Worm (Caenorhabditis elegans) whole organism, young adult: ENCODE measurements around the gene hmg-1.2.

ENCODE experiments used
- B0019.2 ChIP-seq: fragments of 200-800 bp; sonication (Bioruptor generic); conservative IDR thresholded peaks from 2 replicates; pipeline ENCODE4 v1.3.6; 2022; ENCODE audit warnings: missing genetic modification reagents, missing genetic modification characterization, missing compliant biosample characterization
- B0035.1 ChIP-seq: sonication (generic microtip); optimal IDR thresholded peaks from 2 replicates; lab custom pipeline; 2016; ENCODE audit warnings: missing genetic modification characterization, mild to moderate bottlenecking, missing compliant biosample characterization, missing genotype, missing genetic modification reagents
- C06A6.2 ChIP-seq: fragments of 200-800 bp; sonication (Bioruptor generic); conservative IDR thresholded peaks from 2 replicates; pipeline ENCODE4 v1.3.6; 2022; ENCODE audit warnings: missing genetic modification characterization, missing compliant biosample characterization
- C17E4.6 ChIP-seq: fragments of 200-800 bp; sonication (Bioruptor generic); IDR thresholded peaks from 2 replicates; pipeline ENCODE4 v1.3.6; 2022; ENCODE audit warnings: missing genetic modification reagents, missing genetic modification characterization, missing compliant biosample characterization
- F23B12.7 ChIP-seq: sonication (generic microtip); optimal IDR thresholded peaks from 2 replicates; lab custom pipeline; 2017; ENCODE audit warnings: missing genetic modification characterization, mild to moderate bottlenecking, missing compliant biosample characterization, antibody characterized with exemption, moderate library complexity; ENCODE audit not compliant: insufficient read depth
- F33H1.4 ChIP-seq: fragments of 200-800 bp; sonication (Bioruptor generic); IDR thresholded peaks from 2 replicates; pipeline ENCODE4 v1.3.6; 2022; ENCODE audit warnings: missing genetic modification reagents, missing genetic modification characterization, missing compliant biosample characterization
- F49E8.2 ChIP-seq: sonication (generic microtip); optimal IDR thresholded peaks from 3 replicates; lab custom pipeline; 2017; ENCODE audit warnings: missing genetic modification characterization, mild to moderate bottlenecking, missing compliant biosample characterization, antibody characterized with exemption, moderate library complexity; ENCODE audit not compliant: insufficient read depth
- F55B11.4 ChIP-seq: sonication (generic microtip); optimal IDR thresholded peaks from 2 replicates; lab custom pipeline; 2016; ENCODE audit warnings: missing compliant biosample characterization, missing genetic modification characterization, borderline replicate concordance; ENCODE audit not compliant: insufficient read depth
- F57A8.1 ChIP-seq: fragments of 200-800 bp; sonication (Bioruptor generic); optimal IDR thresholded peaks from 2 replicates; lab custom pipeline; 2018; ENCODE audit warnings: mild to moderate bottlenecking, missing genetic modification characterization, moderate library complexity, missing compliant biosample characterization
- K11D2.4 ChIP-seq: fragments of 200-800 bp; sonication (Bioruptor generic); IDR thresholded peaks from 2 replicates; pipeline ENCODE4 v1.3.6; 2022; ENCODE audit warnings: missing genetic modification reagents, missing genetic modification characterization, missing compliant biosample characterization
- T07F8.4 ChIP-seq: sonication (generic microtip); optimal IDR thresholded peaks from 2 replicates; lab custom pipeline; 2016; ENCODE audit warnings: mild to moderate bottlenecking, missing genetic modification characterization, moderate library complexity, missing compliant biosample characterization
- Y53F4B.3 ChIP-seq: fragments of 200-800 bp; sonication (Bioruptor generic); IDR thresholded peaks from 2 replicates; pipeline ENCODE4 v1.3.6; 2022; ENCODE audit warnings: missing genetic modification reagents, missing genetic modification characterization, missing compliant biosample characterization
- Y56A3A.18 ChIP-seq: fragments of 200-800 bp; sonication (Bioruptor generic); IDR thresholded peaks from 2 replicates; pipeline ENCODE4 v1.3.6; 2022; ENCODE audit warnings: missing genetic modification reagents, missing genetic modification characterization, missing compliant biosample characterization
- Y95B8A.8 ChIP-seq: fragments of 200-800 bp; sonication (Bioruptor generic); IDR thresholded peaks from 2 replicates; pipeline ENCODE4 v1.3.6; 2022; ENCODE audit warnings: missing genetic modification reagents, missing genetic modification characterization, missing compliant biosample characterization
- attf-5 ChIP-seq: fragments of 200-800 bp; sonication (Bioruptor generic); optimal IDR thresholded peaks from 2 replicates; lab custom pipeline; 2018; ENCODE audit warnings: mild to moderate bottlenecking, missing genetic modification characterization, missing compliant biosample characterization
- bed-1 ChIP-seq: fragments of 200-800 bp; sonication (Bioruptor generic); IDR thresholded peaks from 2 replicates; pipeline ENCODE4 v1.3.6; 2022; ENCODE audit warnings: missing genetic modification reagents, missing genetic modification characterization, missing compliant biosample characterization
- bed-2 ChIP-seq: fragments of 200-800 bp; sonication (Bioruptor generic); IDR thresholded peaks from 2 replicates; pipeline ENCODE4 v1.3.6; 2022; ENCODE audit warnings: missing genetic modification reagents, missing genetic modification characterization, missing compliant biosample characterization
- ccch-3 ChIP-seq: fragments of 200-800 bp; sonication (Bioruptor generic); optimal IDR thresholded peaks from 2 replicates; lab custom pipeline; 2018; ENCODE audit warnings: mild to moderate bottlenecking, missing genetic modification characterization, missing compliant biosample characterization
- cebp-2 ChIP-seq: fragments of 200-800 bp; sonication (Bioruptor generic); IDR thresholded peaks from 2 replicates; pipeline ENCODE4 v1.3.6; 2022; ENCODE audit warnings: missing genetic modification characterization, missing compliant biosample characterization
- ceh-27 ChIP-seq: fragments of 200-800 bp; sonication (Bioruptor generic); optimal IDR thresholded peaks from 2 replicates; lab custom pipeline; 2018; ENCODE audit warnings: mild to moderate bottlenecking, missing genetic modification characterization, moderate library complexity, missing compliant biosample characterization
- ceh-79 ChIP-seq: sonication (generic microtip); optimal IDR thresholded peaks from 2 replicates; lab custom pipeline; 2017; ENCODE audit warnings: mild to moderate bottlenecking, missing genetic modification characterization, missing compliant biosample characterization
- ceh-91 ChIP-seq: fragments of 200-800 bp; sonication (Bioruptor generic); IDR thresholded peaks from 2 replicates; pipeline ENCODE4 v1.3.6; 2022; ENCODE audit warnings: missing genetic modification reagents, missing genetic modification characterization, missing compliant biosample characterization
- die-1 ChIP-seq: sonication (generic microtip); optimal IDR thresholded peaks from 2 replicates; lab custom pipeline; 2016; ENCODE audit warnings: missing genotype, mild to moderate bottlenecking, missing genetic modification characterization, missing compliant biosample characterization
- efl-1 ChIP-seq: fragments of 150-350 bp; optimal IDR thresholded peaks from 2 replicates; lab custom pipeline; 2014; ENCODE audit warnings: missing biosample characterization, missing genetic modification reagents, missing genetic modification characterization
- gei-17 ChIP-seq: fragments of 200-800 bp; sonication (Bioruptor generic); optimal IDR thresholded peaks from 2 replicates; lab custom pipeline; 2018; ENCODE audit warnings: mild to moderate bottlenecking, missing genetic modification characterization, missing compliant biosample characterization
- hlh-12 ChIP-seq: sonication (generic microtip); optimal IDR thresholded peaks from 2 replicates; lab custom pipeline; 2016; ENCODE audit warnings: missing genetic modification characterization, missing compliant biosample characterization
- hrde-1 ChIP-seq: sonication (generic microtip); optimal IDR thresholded peaks from 2 replicates; lab custom pipeline; 2016; ENCODE audit warnings: missing genetic modification characterization, mild to moderate bottlenecking, missing compliant biosample characterization, moderate library complexity, missing genotype, missing genetic modification reagents, borderline replicate concordance
- let-526 ChIP-seq: fragments of 200-800 bp; sonication (Bioruptor generic); IDR thresholded peaks from 2 replicates; pipeline ENCODE4 v1.3.6; 2022; ENCODE audit warnings: missing genetic modification reagents, missing genetic modification characterization, missing compliant biosample characterization
- lin-26 ChIP-seq: fragments of 200-800 bp; sonication (Bioruptor generic); IDR thresholded peaks from 2 replicates; pipeline ENCODE4 v1.3.6; 2022; ENCODE audit warnings: missing genetic modification reagents, missing genetic modification characterization, missing compliant biosample characterization
- lin-54 ChIP-seq: fragments of 200-800 bp; sonication (Bioruptor generic); optimal IDR thresholded peaks from 2 replicates; lab custom pipeline; 2018; ENCODE audit warnings: mild to moderate bottlenecking, missing genetic modification characterization, missing compliant biosample characterization
- lsl-1 ChIP-seq: fragments of 200-800 bp; sonication (Bioruptor generic); optimal IDR thresholded peaks from 2 replicates; lab custom pipeline; 2018; ENCODE audit warnings: mild to moderate bottlenecking, missing genetic modification characterization, moderate library complexity, missing compliant biosample characterization
- madf-10 ChIP-seq: sonication (generic microtip); optimal IDR thresholded peaks from 2 replicates; lab custom pipeline; 2016; ENCODE audit warnings: mild to moderate bottlenecking, missing genetic modification characterization, missing compliant biosample characterization
- madf-8 ChIP-seq: fragments of 200-800 bp; sonication (Bioruptor generic); conservative IDR thresholded peaks from 2 replicates; pipeline ENCODE4 v1.3.6; 2022; ENCODE audit warnings: missing genetic modification reagents, missing genetic modification characterization, missing compliant biosample characterization
- mcd-1 ChIP-seq: fragments of 200-800 bp; sonication (Bioruptor generic); IDR thresholded peaks from 2 replicates; pipeline ENCODE4 v1.3.6; 2022; ENCODE audit warnings: missing genetic modification reagents, missing genetic modification characterization, missing compliant biosample characterization
- nhr-179 ChIP-seq: sonication (generic microtip); optimal IDR thresholded peaks from 2 replicates; lab custom pipeline; 2016; ENCODE audit warnings: mild to moderate bottlenecking, missing genetic modification characterization, missing compliant biosample characterization
- nhr-90 ChIP-seq: sonication (generic microtip); optimal IDR thresholded peaks from 2 replicates; lab custom pipeline; 2016; ENCODE audit warnings: missing genotype, mild to moderate bottlenecking, missing genetic modification characterization, missing compliant biosample characterization
- rec-8 ChIP-seq, 2 experiments: sonication (generic microtip); optimal IDR thresholded peaks; 2 replicates each; lab custom pipeline; 2016; ENCODE audit warnings: mild to moderate bottlenecking in 2 of 2, missing genetic modification characterization in 2 of 2, missing genetic modification reagents in 2 of 2, missing genotype in 2 of 2, missing biosample characterization in 1 of 2, missing compliant biosample characterization in 1 of 2, moderate library complexity in 1 of 2
- sea-2 ChIP-seq: fragments of 200-800 bp; sonication (Bioruptor generic); IDR thresholded peaks from 2 replicates; pipeline ENCODE4 v1.3.6; 2022; ENCODE audit warnings: missing genetic modification characterization, missing compliant biosample characterization
- snpc-1.1 ChIP-seq: sonication (generic microtip); optimal IDR thresholded peaks from 2 replicates; lab custom pipeline; 2017; ENCODE audit warnings: missing genetic modification characterization, mild to moderate bottlenecking, missing compliant biosample characterization, antibody characterized with exemption, moderate library complexity, missing genotype, missing genetic modification reagents; ENCODE audit not compliant: insufficient read depth
- snpc-3.4 ChIP-seq: sonication (generic microtip); optimal IDR thresholded peaks from 2 replicates; lab custom pipeline; 2017; ENCODE audit warnings: missing genetic modification characterization, mild to moderate bottlenecking, missing compliant biosample characterization, antibody characterized with exemption, moderate library complexity, missing genotype, missing genetic modification reagents
- snpc-4 ChIP-seq, 5 experiments: fragments of 150-350 bp in 1 of 5; sonication (generic microtip) in 4 of 5; optimal IDR thresholded peaks; 2 replicates each; lab custom pipeline; 2014 to 2018; ENCODE audit warnings: missing genetic modification characterization in 5 of 5, missing biosample characterization in 3 of 5, antibody characterized with exemption in 2 of 5, mild to moderate bottlenecking in 2 of 5, missing compliant biosample characterization in 2 of 5, missing genotype in 2 of 5, moderate library complexity in 2 of 5, missing genetic modification reagents in 1 of 5
- sptf-2 ChIP-seq: fragments of 200-800 bp; sonication (Bioruptor generic); optimal IDR thresholded peaks from 2 replicates; lab custom pipeline; 2018; ENCODE audit warnings: mild to moderate bottlenecking, missing genetic modification characterization, missing compliant biosample characterization
- unc-62 ChIP-seq: fragments of 150-350 bp; optimal IDR thresholded peaks from 2 replicates; lab custom pipeline; 2014; ENCODE audit warnings: missing biosample characterization, missing genetic modification reagents, missing genetic modification characterization
- zfh-2 ChIP-seq: fragments of 200-800 bp; sonication (Bioruptor generic); conservative IDR thresholded peaks from 2 replicates; pipeline ENCODE4 v1.3.6; 2022; ENCODE audit warnings: missing genetic modification reagents, missing genetic modification characterization, missing compliant biosample characterization
- ztf-22 ChIP-seq: fragments of 200-800 bp; sonication (Bioruptor generic); optimal IDR thresholded peaks from 2 replicates; lab custom pipeline; 2018; ENCODE audit warnings: mild to moderate bottlenecking, missing genetic modification characterization, moderate library complexity, missing compliant biosample characterization
- ztf-28 ChIP-seq: fragments of 200-800 bp; sonication (Bioruptor generic); IDR thresholded peaks from 2 replicates; pipeline ENCODE4 v1.3.6; 2022; ENCODE audit warnings: missing genetic modification reagents, missing genetic modification characterization, missing compliant biosample characterization

hmg-1.2 gene

ce11 chrIII:6280070-6280596 lies at the start of gene hmg-1.2 (continued):
- TF ChIP-seq snpc-4 (GFP tag; optimal IDR thresholded peaks at IDR 0.05; lab: Kevin White, UChicago), result peak; percentile 11
- TF ChIP-seq snpc-4 (tag; optimal IDR thresholded peaks at IDR 0.05; lab: Kevin White, UChicago), result peak in 3 of 4 experiments; percentile 60 to 75 (median 73)
- no peak for TF ChIP-seq sea-2
- peak; percentile 67 for TF ChIP-seq gei-17
- TF ChIP-seq ceh-91 (GFP tag; lab: Robert Waterston, UW), result no peak
- peak; percentile 47; the same call in 1 of the 2 replicates for TF ChIP-seq lin-26 (GFP tag; lab: Robert Waterston, UW)
- no peak; the same call in 1 of the 2 replicates for TF ChIP-seq F33H1.4 (GFP tag; lab: Robert Waterston, UW)
- no peak for TF ChIP-seq bed-2
- no peak for TF ChIP-seq madf-8 (GFP tag; lab: Robert Waterston, UW)
- TF ChIP-seq cebp-2 (GFP tag; lab: Robert Waterston, UW), result no peak
- TF ChIP-seq hrde-1 (tag; lab: Kevin White, UChicago), result no peak
- TF ChIP-seq F55B11.4 (tag; lab: Kevin White, UChicago), result no peak
- TF ChIP-seq unc-62 (GFP tag; lab: Kevin White, UChicago), result peak; percentile 83
- peak; percentile 76 for TF ChIP-seq ceh-27
- TF ChIP-seq mcd-1, result peak; percentile 57
- TF ChIP-seq rec-8 (tag; optimal IDR thresholded peaks at IDR 0.05; lab: Kevin White, UChicago), result no peak
- TF ChIP-seq lin-54, result peak; percentile 39
- TF ChIP-seq Y53F4B.3 (GFP tag; lab: Robert Waterston, UW), result no peak
- TF ChIP-seq ceh-79 (tag; lab: Kevin White, UChicago), result peak; percentile 32
- no peak for TF ChIP-seq efl-1 (GFP tag; lab: Kevin White, UChicago)
- no peak for TF ChIP-seq T07F8.4
- no peak for TF ChIP-seq F49E8.2 (tag; lab: Kevin White, UChicago)
- no peak for TF ChIP-seq let-526 (GFP tag; lab: Robert Waterston, UW)
- TF ChIP-seq zfh-2 (GFP tag; lab: Robert Waterston, UW), result no peak
- TF ChIP-seq ccch-3 (GFP tag; lab: Kevin White, UChicago), result no peak
- no peak for TF ChIP-seq C17E4.6
- no peak for TF ChIP-seq Y95B8A.8 (GFP tag; lab: Robert Waterston, UW)
- TF ChIP-seq B0019.2 (GFP tag; lab: Robert Waterston, UW), result no peak
- TF ChIP-seq K11D2.4, result 0 out of 2 replicates have a peak, but pooled peaks have one; percentile 9
- no peak for TF ChIP-seq sptf-2 (GFP tag; lab: Kevin White, UChicago)
- no peak for TF ChIP-seq Y56A3A.18 (GFP tag; lab: Robert Waterston, UW)
- no peak for TF ChIP-seq snpc-1.1 (tag; lab: Kevin White, UChicago)
- peak; percentile 23 for TF ChIP-seq snpc-3.4 (tag; lab: Kevin White, UChicago)
- no peak for TF ChIP-seq ztf-28 (GFP tag; lab: Robert Waterston, UW)
- TF ChIP-seq C06A6.2, result 0 out of 2 replicates have a peak, but pooled peaks have one; percentile 48
- TF ChIP-seq F57A8.1 (GFP tag; lab: Kevin White, UChicago), result no peak
- no peak for TF ChIP-seq die-1 (tag; lab: Kevin White, UChicago)
- TF ChIP-seq attf-5 (GFP tag; lab: Kevin White, UChicago), result peak; percentile 62
- TF ChIP-seq bed-1 (GFP tag; lab: Robert Waterston, UW), result no peak
- TF ChIP-seq nhr-179 (tag; lab: Kevin White, UChicago), result no peak
- no peak for TF ChIP-seq F23B12.7 (tag; lab: Kevin White, UChicago)
- TF ChIP-seq ztf-22 (GFP tag; lab: Kevin White, UChicago), result peak; percentile 12
- peak; percentile 49 for TF ChIP-seq nhr-90
- peak; percentile 65 for TF ChIP-seq madf-10 (tag; lab: Kevin White, UChicago)
- no peak for TF ChIP-seq hlh-12 (tag; lab: Kevin White, UChicago)
- no peak for TF ChIP-seq B0035.1 (tag; lab: Kevin White, UChicago)
- no peak for TF ChIP-seq lsl-1 (GFP tag; lab: Kevin White, UChicago)
